Worm (Caenorhabditis elegans) whole organism, mixed stage, embryonic: ENCODE data around the gene fipr-1.

Experiments
- blmp-1 ChIP-seq: fragments of 150-350 bp; optimal IDR thresholded peaks from 2 replicates; lab custom pipeline; 2014; ENCODE audit warnings: missing biosample characterization, missing genetic modification characterization
- ceh-43 ChIP-seq: fragments of 200-800 bp; sonication (Bioruptor generic); optimal IDR thresholded peaks from 2 replicates; lab custom pipeline; 2018; ENCODE audit warnings: mild to moderate bottlenecking, missing genetic modification characterization, moderate library complexity, missing compliant biosample characterization
- drap-1 ChIP-seq: fragments of 200-800 bp; sonication (Bioruptor generic); optimal IDR thresholded peaks from 3 replicates; lab custom pipeline; 2018; ENCODE audit warnings: mild to moderate bottlenecking, missing genetic modification characterization, missing compliant biosample characterization
- elt-1 ChIP-seq: sonication (generic microtip); optimal IDR thresholded peaks from 2 replicates; lab custom pipeline; 2017; ENCODE audit warnings: missing genetic modification characterization, mild to moderate bottlenecking, missing compliant biosample characterization, antibody characterized with exemption, moderate library complexity, borderline replicate concordance; ENCODE audit not compliant: insufficient read depth
- elt-3 ChIP-seq: fragments of 150-350 bp; optimal IDR thresholded peaks from 2 replicates; lab custom pipeline; 2014; ENCODE audit warnings: missing biosample characterization, missing genetic modification characterization
- lin-13 ChIP-seq: fragments of 150-350 bp; optimal IDR thresholded peaks from 2 replicates; lab custom pipeline; 2014; ENCODE audit warnings: missing biosample characterization, missing genetic modification characterization
- lsy-2 ChIP-seq: fragments of 150-350 bp; optimal IDR thresholded peaks from 2 replicates; lab custom pipeline; 2014; ENCODE audit warnings: missing biosample characterization, missing genetic modification characterization
- nhr-237 ChIP-seq: fragments of 150-350 bp; optimal IDR thresholded peaks from 2 replicates; lab custom pipeline; 2014; ENCODE audit warnings: missing biosample characterization, missing genetic modification characterization
- pha-4 ChIP-seq: fragments of 150-350 bp; optimal IDR thresholded peaks from 2 replicates; lab custom pipeline; 2018; ENCODE audit warnings: missing biosample characterization, missing genetic modification reagents, missing genetic modification characterization
- sem-2 ChIP-seq: fragments of 200-800 bp; sonication (Bioruptor generic); optimal IDR thresholded peaks from 2 replicates; lab custom pipeline; 2018; ENCODE audit warnings: mild to moderate bottlenecking, missing genetic modification characterization, missing compliant biosample characterization
- unc-120 ChIP-seq: sonication (generic microtip); optimal IDR thresholded peaks from 2 replicates; lab custom pipeline; 2017; ENCODE audit warnings: missing genetic modification characterization, missing compliant biosample characterization; ENCODE audit not compliant: poor library complexity, severe bottlenecking
- unc-39 ChIP-seq: fragments of 150-350 bp; optimal IDR thresholded peaks from 2 replicates; lab custom pipeline; 2014; ENCODE audit warnings: missing biosample characterization, missing genetic modification characterization
- unc-62 ChIP-seq: fragments of 150-350 bp; optimal IDR thresholded peaks from 2 replicates; lab custom pipeline; 2014; ENCODE audit warnings: missing biosample characterization, missing genetic modification reagents, missing genetic modification characterization
- ztf-11 ChIP-seq: fragments of 150-350 bp; optimal IDR thresholded peaks from 2 replicates; lab custom pipeline; 2014; ENCODE audit warnings: missing biosample characterization, missing genetic modification characterization

DNA sequence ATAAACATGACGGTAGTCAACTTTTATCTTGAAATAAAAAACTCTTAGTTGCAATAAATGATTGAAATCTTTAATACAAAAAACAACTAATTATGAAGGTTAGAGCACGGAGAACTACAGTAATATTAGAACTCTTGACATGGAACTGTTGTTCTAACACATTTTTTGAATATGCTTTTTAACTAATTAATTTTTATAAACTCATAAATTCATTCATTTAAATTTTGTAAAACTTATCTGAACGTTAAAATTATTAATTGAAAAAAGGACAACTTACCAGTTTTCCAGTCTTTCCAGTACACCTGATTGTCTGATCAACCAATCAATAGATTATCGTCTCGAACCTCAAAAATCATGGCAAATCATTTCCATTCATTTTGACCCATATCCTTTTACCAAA lies 9.1 kb downstream of the fipr-1 start, which contains the start of gene sqt-3:
- no peak for TF ChIP-seq nhr-237 (tag; lab: Kevin White, UChicago)
- TF ChIP-seq unc-120 (tag; lab: Kevin White, UChicago): no peak
- TF ChIP-seq unc-62 (GFP tag; lab: Kevin White, UChicago): no peak
- no peak for TF ChIP-seq elt-1
- no peak for TF ChIP-seq lsy-2
- no peak for TF ChIP-seq elt-3
- TF ChIP-seq unc-39 (tag; lab: Kevin White, UChicago): no peak
- no peak for TF ChIP-seq drap-1
- no peak for TF ChIP-seq sem-2
- no peak for TF ChIP-seq pha-4 (tag; lab: Kevin White, UChicago)
- TF ChIP-seq blmp-1 (tag; lab: Kevin White, UChicago): no peak
- TF ChIP-seq ztf-11 (tag; lab: Kevin White, UChicago): no peak
- TF ChIP-seq lin-13: no peak
- TF ChIP-seq ceh-43 (GFP tag; lab: Kevin White, UChicago): no peak
